Worm (Caenorhabditis elegans) whole organism, L1 larva: ENCODE data around the gene ugt-52.

Experiments
- ama-1 ChIP-seq: fragments of 150-350 bp; optimal IDR thresholded peaks from 2 replicates; lab custom pipeline; 2014
- elt-2 ChIP-seq: sonication (generic microtip); optimal IDR thresholded peaks from 2 replicates; lab custom pipeline; 2016; ENCODE audit warnings: missing genetic modification characterization, mild to moderate bottlenecking, inconsistent platforms, missing compliant biosample characterization, missing genetic modification reagents
- nhr-28 ChIP-seq: fragments of 150-350 bp; optimal IDR thresholded peaks from 2 replicates; lab custom pipeline; 2014; ENCODE audit warnings: missing biosample characterization, missing genetic modification characterization

- TF ChIP-seq nhr-28 (tag; lab: Kevin White, UChicago) = no peak
- no peak for TF ChIP-seq elt-2 (tag; lab: Kevin White, UChicago)
- no peak for TF ChIP-seq ama-1
These were observed 9.2 kb downstream of the ugt-52 start, which contains the start of gene F56B3.6 for ce11 chrIV:787755-788154.
